Worm (Caenorhabditis elegans): ENCODE measurements around the gene F10G7.10.

ce11 chrII:4674188-4674587 is 51.9 kb downstream of the F10G7.10 start:
- TF ChIP-seq him-1 (tag; optimal IDR thresholded peaks at IDR 0.05) = no peak
- no peak for TF ChIP-seq dao-5 (tag; optimal IDR thresholded peaks at IDR 0.05)
